Worm (Caenorhabditis elegans) whole organism, L1 larva: ENCODE data around the gene cest-2.1.

Experiments used
- C04F5.9 ChIP-seq: sonication (generic microtip); optimal IDR thresholded peaks from 2 replicates; lab custom pipeline; 2016; ENCODE audit warnings: missing genetic modification characterization, missing compliant biosample characterization
- C16A3.4 ChIP-seq: fragments of 150-350 bp; optimal IDR thresholded peaks from 2 replicates; lab custom pipeline; 2014; ENCODE audit warnings: missing biosample characterization, missing genetic modification characterization
- F16B12.6 ChIP-seq: fragments of 150-350 bp; optimal IDR thresholded peaks from 2 replicates; lab custom pipeline; 2014; ENCODE audit warnings: missing biosample characterization, missing genetic modification characterization
- Y116A8C.19 ChIP-seq: sonication (generic microtip); optimal IDR thresholded peaks from 2 replicates; lab custom pipeline; 2016; ENCODE audit warnings: missing compliant biosample characterization, missing genetic modification characterization, borderline replicate concordance
- alr-1 ChIP-seq: fragments of 200-800 bp; sonication (Bioruptor generic); optimal IDR thresholded peaks from 2 replicates; lab custom pipeline; 2018; ENCODE audit warnings: borderline replicate concordance, mild to moderate bottlenecking, missing genetic modification characterization, missing compliant biosample characterization
- ceh-82 ChIP-seq, 3 experiments: fragments of 150-350 bp in 1 of 3; sonication (generic microtip) in 2 of 3; optimal IDR thresholded peaks; 2 replicates each; lab custom pipeline; 2014 to 2017; ENCODE audit warnings: missing biosample characterization in 3 of 3, missing genetic modification characterization in 3 of 3
- ceh-90 ChIP-seq: sonication (generic microtip); optimal IDR thresholded peaks from 2 replicates; lab custom pipeline; 2016; ENCODE audit warnings: missing genetic modification characterization, missing compliant biosample characterization
- ces-1 ChIP-seq: fragments of 150-350 bp; optimal IDR thresholded peaks from 2 replicates; lab custom pipeline; 2014; ENCODE audit warnings: missing biosample characterization, missing genetic modification reagents, missing genetic modification characterization
- dpl-1 ChIP-seq, 3 experiments: fragments of 150-350 bp in 2 of 3; sonication (generic microtip) in 1 of 3; optimal IDR thresholded peaks; 2 replicates each; lab custom pipeline; 2014 to 2017; ENCODE audit warnings: missing biosample characterization in 3 of 3, missing genetic modification characterization in 3 of 3, missing genetic modification reagents in 3 of 3
- efl-1 ChIP-seq, 4 experiments: fragments of 150-350 bp; optimal IDR thresholded peaks in 3 of 4; peaks in 1 of 4; 1 replicate in 1 of 4; 2 replicates in 3 of 4; lab custom pipeline; 2014; ENCODE audit warnings: missing biosample characterization in 2 of 4, missing genetic modification characterization in 2 of 4, missing genetic modification reagents in 2 of 4
- elt-2 ChIP-seq: sonication (generic microtip); optimal IDR thresholded peaks from 2 replicates; lab custom pipeline; 2016; ENCODE audit warnings: missing genetic modification characterization, mild to moderate bottlenecking, inconsistent platforms, missing compliant biosample characterization, missing genetic modification reagents
- elt-3 ChIP-seq, 6 experiments: fragments of 150-350 bp in 1 of 6; sonication (generic microtip); optimal IDR thresholded peaks; 2 replicates each; lab custom pipeline; 2017 to 2018; ENCODE audit warnings: missing biosample characterization in 6 of 6, missing genetic modification characterization in 6 of 6, inconsistent platforms in 1 of 6
- ets-5 ChIP-seq: fragments of 200-800 bp; sonication (Bioruptor generic); IDR thresholded peaks from 2 replicates; pipeline ENCODE4 v1.3.6; 2022; ENCODE audit warnings: missing genetic modification characterization, missing compliant biosample characterization
- fkh-10 ChIP-seq: sonication (generic microtip); optimal IDR thresholded peaks from 2 replicates; lab custom pipeline; 2017; ENCODE audit warnings: missing biosample characterization, missing genetic modification reagents, missing genetic modification characterization
- fos-1 ChIP-seq: fragments of 150-350 bp; optimal IDR thresholded peaks from 2 replicates; lab custom pipeline; 2014; ENCODE audit warnings: missing biosample characterization, missing genetic modification characterization
- lin-14 ChIP-seq: fragments of 200-800 bp; sonication (Bioruptor generic); optimal IDR thresholded peaks from 2 replicates; lab custom pipeline; 2018; ENCODE audit warnings: mild to moderate bottlenecking, missing genetic modification characterization, moderate library complexity, missing compliant biosample characterization
- lin-35 ChIP-seq, 2 experiments: fragments of 150-350 bp; optimal IDR thresholded peaks; 2 replicates each; lab custom pipeline; 2014; ENCODE audit warnings: missing biosample characterization in 2 of 2, missing genetic modification characterization in 2 of 2, missing genetic modification reagents in 2 of 2
- lsy-2 ChIP-seq, 2 experiments: fragments of 150-350 bp; optimal IDR thresholded peaks; 2 replicates each; lab custom pipeline; 2014; ENCODE audit warnings: missing biosample characterization in 2 of 2, missing genetic modification characterization in 2 of 2
- mep-1 ChIP-seq: fragments of 150-350 bp; optimal IDR thresholded peaks from 2 replicates; lab custom pipeline; 2014; ENCODE audit warnings: missing biosample characterization, missing genetic modification characterization
- nhr-12 ChIP-seq: sonication (generic microtip); optimal IDR thresholded peaks from 2 replicates; lab custom pipeline; 2017; ENCODE audit warnings: missing biosample characterization, missing genetic modification characterization
- nhr-20 ChIP-seq: sonication (generic microtip); optimal IDR thresholded peaks from 2 replicates; lab custom pipeline; 2016; ENCODE audit warnings: mild to moderate bottlenecking, missing genetic modification characterization, missing compliant biosample characterization
- nhr-237 ChIP-seq: fragments of 150-350 bp; optimal IDR thresholded peaks from 2 replicates; lab custom pipeline; 2014; ENCODE audit warnings: missing biosample characterization, missing genetic modification characterization
- nhr-47 ChIP-seq: sonication (generic microtip); optimal IDR thresholded peaks from 2 replicates; lab custom pipeline; 2016; ENCODE audit warnings: mild to moderate bottlenecking, missing genetic modification characterization, moderate library complexity, missing compliant biosample characterization
- nhr-71 ChIP-seq: sonication (generic microtip); optimal IDR thresholded peaks from 2 replicates; lab custom pipeline; 2016; ENCODE audit warnings: mild to moderate bottlenecking, missing genetic modification characterization, moderate library complexity, missing compliant biosample characterization
- nhr-84 ChIP-seq: sonication (generic microtip); optimal IDR thresholded peaks from 2 replicates; lab custom pipeline; 2017; ENCODE audit warnings: missing biosample characterization, missing genetic modification characterization
- nhr-85 ChIP-seq: sonication (generic microtip); peaks from one replicate; lab custom pipeline; 2016; ENCODE audit warnings: missing genetic modification characterization, inconsistent platforms, missing compliant biosample characterization
- pax-3 ChIP-seq: fragments of 200-800 bp; sonication (Bioruptor generic); optimal IDR thresholded peaks from 2 replicates; lab custom pipeline; 2018; ENCODE audit warnings: mild to moderate bottlenecking, missing genetic modification characterization, moderate library complexity, missing compliant biosample characterization
- rnt-1 ChIP-seq: sonication (generic microtip); optimal IDR thresholded peaks from 2 replicates; lab custom pipeline; 2016; ENCODE audit warnings: mild to moderate bottlenecking, missing genetic modification characterization, moderate library complexity, missing compliant biosample characterization
- sptf-1 ChIP-seq: fragments of 150-350 bp; optimal IDR thresholded peaks from 2 replicates; lab custom pipeline; 2014; ENCODE audit warnings: missing biosample characterization, missing genetic modification characterization
- tlp-1 ChIP-seq: fragments of 150-350 bp; optimal IDR thresholded peaks from 2 replicates; lab custom pipeline; 2014; ENCODE audit warnings: missing biosample characterization, missing genetic modification characterization
- unc-130 ChIP-seq: fragments of 150-350 bp; optimal IDR thresholded peaks from 2 replicates; lab custom pipeline; 2017; ENCODE audit warnings: missing biosample characterization, missing genetic modification characterization, inconsistent platforms
- unc-98 ChIP-seq: fragments of 200-800 bp; sonication (Bioruptor generic); IDR thresholded peaks from 2 replicates; pipeline ENCODE4 v1.3.6; 2022; ENCODE audit warnings: missing genetic modification characterization, missing compliant biosample characterization
- vab-15 ChIP-seq: sonication (generic microtip); optimal IDR thresholded peaks from 2 replicates; lab custom pipeline; 2017; ENCODE audit warnings: missing genotype, mild to moderate bottlenecking, missing genetic modification characterization, missing compliant biosample characterization
- zip-4 ChIP-seq: fragments of 200-800 bp; sonication (Bioruptor generic); optimal IDR thresholded peaks from 2 replicates; lab custom pipeline; 2018; ENCODE audit warnings: mild to moderate bottlenecking, missing genetic modification characterization, moderate library complexity, missing compliant biosample characterization
- ztf-4 ChIP-seq: fragments of 150-350 bp; optimal IDR thresholded peaks from 2 replicates; lab custom pipeline; 2014; ENCODE audit warnings: missing biosample characterization, missing genetic modification characterization

The cest-2.1 gene

ce11 chrV:14134757-14135441, 36.4 kb downstream of the cest-2.1 start (continued):
- TF ChIP-seq zip-4 (GFP tag; lab: Kevin White, UChicago) (no peak), F16B12.6 (no peak), alr-1 (tag; lab: Kevin White, UChicago) (no peak), ztf-4 (tag; lab: Kevin White, UChicago) (no peak), unc-130 (tag; lab: Kevin White, UChicago) (no peak), unc-98 (GFP tag; lab: Robert Waterston, UW) (no peak), nhr-47 (tag; lab: Kevin White, UChicago) (no peak), C16A3.4 (no peak), nhr-84 (tag; lab: Kevin White, UChicago) (no peak), ets-5 (GFP tag; lab: Robert Waterston, UW) (no peak), elt-3 (tag; optimal IDR thresholded peaks at IDR 0.05; lab: Kevin White, UChicago) (peak in 3 of 6 experiments; percentile 12 to 48 (median 26)), ceh-82 (tag; optimal IDR thresholded peaks at IDR 0.05; lab: Kevin White, UChicago) (no peak), nhr-20 (no peak), nhr-85 (tag; lab: Kevin White, UChicago) (peak; percentile 75), nhr-12 (no peak)

ce11 chrV:14133002-14133763, 38.1 kb downstream of the cest-2.1 start:
- TF ChIP-seq elt-2 (tag; lab: Kevin White, UChicago), result peak; percentile 39
- TF ChIP-seq sptf-1, result no peak
- peak; percentile 8 to 45 for TF ChIP-seq efl-1 (optimal IDR thresholded peaks at IDR 0.05; lab: Kevin White, UChicago)
- TF ChIP-seq efl-1 (GFP tag; optimal IDR thresholded peaks at IDR 0.05 in 1 of 2; lab: Kevin White, UChicago), result peak; percentile 66 to 93
- peak; percentile 2 for TF ChIP-seq fos-1 (tag; lab: Kevin White, UChicago)
- peak in 2 of 3 experiments; percentile 23 to 44 for TF ChIP-seq dpl-1 (GFP tag; optimal IDR thresholded peaks at IDR 0.05; lab: Kevin White, UChicago)
- peak in 1 of 2 experiments; percentile 9 for TF ChIP-seq lsy-2 (tag; optimal IDR thresholded peaks at IDR 0.05; lab: Kevin White, UChicago)
- no peak for TF ChIP-seq fkh-10 (GFP tag; lab: Kevin White, UChicago)
- TF ChIP-seq lin-14, result peak; percentile 10
- TF ChIP-seq rnt-1 (tag; lab: Kevin White, UChicago), result peak; percentile 52
- TF ChIP-seq zip-4 (GFP tag; lab: Kevin White, UChicago), result no peak
- peak; percentile 70 for TF ChIP-seq ceh-90
- TF ChIP-seq ces-1 (GFP tag; lab: Kevin White, UChicago), result no peak
- no peak for TF ChIP-seq nhr-237
- no peak for TF ChIP-seq nhr-20
- peak; percentile 67 for TF ChIP-seq nhr-85 (tag; lab: Kevin White, UChicago)
- TF ChIP-seq nhr-71 (tag; lab: Kevin White, UChicago), result peak; percentile 6
- TF ChIP-seq lin-35 (GFP tag; optimal IDR thresholded peaks at IDR 0.05; lab: Kevin White, UChicago), result peak; percentile 12 to 51
- no peak for TF ChIP-seq Y116A8C.19

- TF ChIP-seq lin-14 (peak; percentile 44), sptf-1 (no peak), mep-1 (tag; lab: Kevin White, UChicago) (no peak), vab-15 (no peak)
Measured at ce11 chrV:14130226-14130625, 41.1 kb downstream of the cest-2.1 start.

DNA sequence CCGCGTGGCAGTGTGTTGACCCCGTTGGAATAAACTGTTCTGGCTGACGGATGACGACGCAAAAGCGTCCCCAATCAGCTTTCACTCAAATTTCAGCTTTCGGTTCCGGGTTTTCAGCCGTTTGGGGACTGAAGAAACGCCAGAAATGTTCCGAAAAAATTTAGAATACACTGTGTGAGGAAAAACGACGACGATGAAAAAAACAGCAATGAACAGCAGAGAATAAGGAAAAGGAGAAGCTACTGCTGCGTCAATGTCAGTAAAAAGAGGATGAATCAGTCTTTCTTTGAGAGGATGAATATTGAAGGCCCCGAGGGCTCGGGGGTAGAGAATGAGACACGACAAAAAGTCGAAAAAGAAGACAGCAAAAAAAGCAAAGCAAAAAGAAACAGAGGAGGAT, 42.4 kb downstream of the cest-2.1 start:
- TF ChIP-seq tlp-1 (no peak), pax-3 (tag; lab: Kevin White, UChicago) (peak; percentile 41), C04F5.9 (tag; lab: Kevin White, UChicago) (no peak), lin-14 (peak; percentile 9), efl-1 (optimal IDR thresholded peaks at IDR 0.05; lab: Kevin White, UChicago) (no peak), efl-1 (GFP tag; optimal IDR thresholded peaks at IDR 0.05 in 1 of 2; lab: Kevin White, UChicago) (peak in 1 of 2 experiments; percentile 88)
